Worm (Caenorhabditis elegans): ENCODE measurements around the gene col-121.

Gene col-121

ce11 chrIV:9386038-9386437 lies 10.0 kb downstream of the col-121 start, which contains the start of gene daf-15 (continued):
- TF ChIP-seq attf-6 (GFP tag; IDR thresholded peaks at IDR 0.05) (no peak), him-1 (tag; optimal IDR thresholded peaks at IDR 0.05) (no peak), ztf-18 (tag; optimal IDR thresholded peaks at IDR 0.05) (no peak), nhr-120 (GFP tag; IDR thresholded peaks at IDR 0.05) (no peak), ztf-25 (GFP tag; IDR thresholded peaks at IDR 0.05) (no peak), snpc-4 (GFP tag; optimal IDR thresholded peaks at IDR 0.05) (no peak), snpc-4 (tag; optimal IDR thresholded peaks at IDR 0.05) (no peak), ceh-40 (GFP tag; IDR thresholded peaks at IDR 0.05) (no peak), F22D6.2 (tag; optimal IDR thresholded peaks at IDR 0.05) (no peak), B0261.1 (tag; optimal IDR thresholded peaks at IDR 0.05) (no peak), ceh-91 (GFP tag; IDR thresholded peaks at IDR 0.05) (no peak), lin-54 (GFP tag; optimal IDR thresholded peaks at IDR 0.05) (peak; percentile 80), madf-6 (GFP tag; IDR thresholded peaks at IDR 0.05) (no peak), tbp1 (GFP tag; optimal IDR thresholded peaks at IDR 0.05) (no peak), somi-1 (GFP tag; optimal IDR thresholded peaks at IDR 0.05) (no peak), die-1 (tag; optimal IDR thresholded peaks at IDR 0.05) (no peak), madf-8 (GFP tag; conservative IDR thresholded peaks at IDR 0.05) (no peak), bed-1 (GFP tag; IDR thresholded peaks at IDR 0.05) (no peak), nfya-2 (GFP tag; IDR thresholded peaks at IDR 0.05) (no peak), Y53F4B.3 (GFP tag; IDR thresholded peaks at IDR 0.05) (no peak), nhr-179 (tag; optimal IDR thresholded peaks at IDR 0.05) (no peak), C06A6.2 (GFP tag; conservative IDR thresholded peaks at IDR 0.05) (no peak), egl-44 (GFP tag; IDR thresholded peaks at IDR 0.05) (no peak), attf-5 (GFP tag; optimal IDR thresholded peaks at IDR 0.05) (peak; percentile 57), nfya-1 (tag; optimal IDR thresholded peaks at IDR 0.05; ENCODE audit: borderline replicate concordance, insufficient read depth) (no peak), ztf-28 (GFP tag; IDR thresholded peaks at IDR 0.05) (no peak), dpl-1 (GFP tag; optimal IDR thresholded peaks at IDR 0.05) (peak; percentile 52), D2030.7 (GFP tag; IDR thresholded peaks at IDR 0.05) (no peak), xnd-1 (tag; optimal IDR thresholded peaks at IDR 0.05) (no peak), lin-35 (GFP tag; optimal IDR thresholded peaks at IDR 0.05) (peak in 2 of 3 experiments; percentile 39 to 78), lin-40 (tag; optimal IDR thresholded peaks at IDR 0.05) (no peak), F39B2.1 (GFP tag; IDR thresholded peaks at IDR 0.05) (no peak), F37B4.10 (GFP tag; IDR thresholded peaks at IDR 0.05) (no peak), B0035.1 (tag; optimal IDR thresholded peaks at IDR 0.05) (no peak), F55B11.4 (tag; optimal IDR thresholded peaks at IDR 0.05; ENCODE audit: borderline replicate concordance, insufficient read depth) (no peak), ztf-6 (GFP tag; IDR thresholded peaks at IDR 0.05) (no peak), Y95B8A.8 (GFP tag; IDR thresholded peaks at IDR 0.05) (no peak), ceh-58 (GFP tag; IDR thresholded peaks at IDR 0.05) (no peak), let-526 (GFP tag; IDR thresholded peaks at IDR 0.05) (no peak)

ce11 chrIV:9384826-9385225 lies 11.2 kb downstream of the col-121 start, which contains the start of gene C10C5.7:
Gene C10C5.7 (plus strand): TSS chrIV:9385126.
- TF ChIP-seq chd-7 (tag; optimal IDR thresholded peaks at IDR 0.05), result no peak
- no peak for TF ChIP-seq mxl-1 (tag; optimal IDR thresholded peaks at IDR 0.05)
- no peak for TF ChIP-seq C06A6.2 (GFP tag; conservative IDR thresholded peaks at IDR 0.05)
- no peak for TF ChIP-seq nfya-2 (GFP tag; IDR thresholded peaks at IDR 0.05)
- no peak for TF ChIP-seq ztf-6 (GFP tag; IDR thresholded peaks at IDR 0.05)
- no peak for TF ChIP-seq rec-8 (tag; optimal IDR thresholded peaks at IDR 0.05)
- no peak for TF ChIP-seq dpl-1 (GFP tag; optimal IDR thresholded peaks at IDR 0.05)
- no peak for TF ChIP-seq hrde-1 (tag; optimal IDR thresholded peaks at IDR 0.05; ENCODE audit: borderline replicate concordance)
- TF ChIP-seq let-607 (tag; optimal IDR thresholded peaks at IDR 0.05), result no peak
- no peak for TF ChIP-seq K11D2.4 (GFP tag; IDR thresholded peaks at IDR 0.05)
- no peak for TF ChIP-seq attf-5 (GFP tag; optimal IDR thresholded peaks at IDR 0.05)
- TF ChIP-seq snpc-1.3 (tag; optimal IDR thresholded peaks at IDR 0.05; ENCODE audit: insufficient read depth), result no peak
- no peak for TF ChIP-seq sea-2 (GFP tag; IDR thresholded peaks at IDR 0.05)
- TF ChIP-seq F10E7.11 (tag; optimal IDR thresholded peaks at IDR 0.05), result no peak
- no peak for TF ChIP-seq tlf-1 (GFP tag; optimal IDR thresholded peaks at IDR 0.05)
- TF ChIP-seq T07F8.4 (tag; optimal IDR thresholded peaks at IDR 0.05), result no peak
